Fruit fly (Drosophila melanogaster) whole organism, prepupa: ENCODE measurements around the gene Ets97D.

Experiments
- Blimp-1 ChIP-seq: fragments of 200-800 bp; sonication (Bioruptor generic); optimal IDR thresholded peaks from 3 replicates; lab custom pipeline; 2017; ENCODE audit warnings: missing biosample characterization, missing genetic modification characterization, mild to moderate bottlenecking, moderate library complexity, missing genetic modification reagents
- CG11762 ChIP-seq: fragments of 200-800 bp; sonication (Bioruptor generic); optimal IDR thresholded peaks from 3 replicates; lab custom pipeline; 2016; ENCODE audit warnings: missing biosample characterization, missing genetic modification characterization; ENCODE audit not compliant: insufficient read depth
- CG15336 ChIP-seq: fragments of 200-800 bp; sonication (Bioruptor generic); IDR thresholded peaks from 2 replicates; pipeline ENCODE4 v1.3.6; 2022; ENCODE audit warnings: missing biosample characterization, missing genetic modification characterization
- CG1621 ChIP-seq: fragments of 200-800 bp; sonication (Bioruptor generic); optimal IDR thresholded peaks from 3 replicates; lab custom pipeline; 2018; ENCODE audit warnings: missing biosample characterization, mild to moderate bottlenecking, missing genetic modification characterization
- CG3032 ChIP-seq: fragments of 200-800 bp; optimal IDR thresholded peaks from 2 replicates; lab custom pipeline; 2019; ENCODE audit warnings: missing biosample characterization, mild to moderate bottlenecking, missing genetic modification characterization, moderate library complexity
- CG31627 ChIP-seq: fragments of 200-800 bp; sonication (Bioruptor generic); optimal IDR thresholded peaks from 3 replicates; lab custom pipeline; 2016; ENCODE audit warnings: missing biosample characterization, missing genetic modification characterization
- CG32006 ChIP-seq: fragments of 200-800 bp; sonication (Bioruptor generic); optimal IDR thresholded peaks from 3 replicates; lab custom pipeline; 2017; ENCODE audit warnings: missing biosample characterization, mild to moderate bottlenecking, missing genetic modification characterization
- CG34406 ChIP-seq: fragments of 200-800 bp; sonication (Bioruptor generic); optimal IDR thresholded peaks from 3 replicates; lab custom pipeline; 2016; ENCODE audit warnings: missing biosample characterization, missing genetic modification characterization
- CG3919 ChIP-seq: fragments of 200-800 bp; sonication (Bioruptor generic); optimal IDR thresholded peaks from 3 replicates; lab custom pipeline; 2016; ENCODE audit warnings: missing biosample characterization, missing genetic modification characterization
- CG4318 ChIP-seq: fragments of 200-800 bp; sonication (Bioruptor generic); optimal IDR thresholded peaks from 3 replicates; lab custom pipeline; 2017; ENCODE audit warnings: missing biosample characterization, mild to moderate bottlenecking, missing genetic modification characterization
- CG6163 ChIP-seq: fragments of 200-800 bp; sonication (Bioruptor generic); IDR thresholded peaks from 3 replicates; pipeline ENCODE4 v1.3.6; 2022; ENCODE audit warnings: missing biosample characterization, missing genetic modification characterization
- CG6792 ChIP-seq: fragments of 200-800 bp; sonication (Bioruptor generic); optimal IDR thresholded peaks from 3 replicates; lab custom pipeline; 2016; ENCODE audit warnings: missing biosample characterization, missing genetic modification characterization
- CG6808 ChIP-seq: fragments of 200-800 bp; sonication (Bioruptor generic); optimal IDR thresholded peaks from 3 replicates; lab custom pipeline; 2017; ENCODE audit warnings: missing biosample characterization, missing genetic modification characterization, mild to moderate bottlenecking, moderate library complexity, missing genetic modification reagents
- CG6854 ChIP-seq: fragments of 200-800 bp; sonication (Bioruptor generic); optimal IDR thresholded peaks from 2 replicates; lab custom pipeline; 2017; ENCODE audit warnings: missing biosample characterization, mild to moderate bottlenecking, missing genetic modification characterization
- CG7368 ChIP-seq: fragments of 200-800 bp; sonication (Bioruptor generic); optimal IDR thresholded peaks from 3 replicates; lab custom pipeline; 2016; ENCODE audit warnings: missing biosample characterization, missing genetic modification characterization
- CG8119 ChIP-seq: fragments of 200-800 bp; sonication (Bioruptor generic); IDR thresholded peaks from 3 replicates; pipeline ENCODE4 v1.3.6; 2022; ENCODE audit warnings: missing biosample characterization, missing genetic modification characterization
- CG8319 ChIP-seq: fragments of 200-800 bp; sonication (Bioruptor generic); optimal IDR thresholded peaks from 3 replicates; lab custom pipeline; 2016; ENCODE audit warnings: missing biosample characterization, missing genetic modification characterization
- CG9139 ChIP-seq: fragments of 200-800 bp; sonication (Bioruptor generic); optimal IDR thresholded peaks from 3 replicates; lab custom pipeline; 2017; ENCODE audit warnings: missing biosample characterization, mild to moderate bottlenecking, missing genetic modification characterization
- Eip75B ChIP-seq: fragments of 200-800 bp; sonication (Bioruptor generic); optimal IDR thresholded peaks from 3 replicates; lab custom pipeline; 2016; ENCODE audit warnings: missing biosample characterization, missing genetic modification characterization
- Eip78C ChIP-seq: fragments of 200-800 bp; sonication (Bioruptor generic); peaks from one replicate; lab custom pipeline; 2016; ENCODE audit warnings: missing biosample characterization, missing genetic modification characterization
- Gug ChIP-seq: fragments of 200-800 bp; sonication (Bioruptor generic); IDR thresholded peaks from 2 replicates; pipeline ENCODE4 v1.3.6; 2022; ENCODE audit warnings: missing biosample characterization, missing genetic modification characterization
- Hr39 ChIP-seq: fragments of 200-800 bp; sonication (Bioruptor generic); optimal IDR thresholded peaks from 2 replicates; lab custom pipeline; 2016; ENCODE audit warnings: missing biosample characterization, missing genetic modification characterization
- Lpt ChIP-seq: fragments of 200-800 bp; sonication (Bioruptor generic); optimal IDR thresholded peaks from 3 replicates; lab custom pipeline; 2016; ENCODE audit warnings: missing biosample characterization, missing genetic modification characterization
- Met ChIP-seq: fragments of 200-800 bp; sonication (Bioruptor generic); optimal IDR thresholded peaks from 3 replicates; lab custom pipeline; 2016; ENCODE audit warnings: missing biosample characterization, missing genetic modification characterization
- OdsH ChIP-seq: fragments of 200-800 bp; sonication (Bioruptor generic); optimal IDR thresholded peaks from 3 replicates; lab custom pipeline; 2016; ENCODE audit warnings: missing biosample characterization, missing genetic modification characterization
- Smox ChIP-seq: fragments of 200-800 bp; sonication (Bioruptor generic); optimal IDR thresholded peaks from 3 replicates; lab custom pipeline; 2016; ENCODE audit warnings: missing biosample characterization, missing genetic modification characterization
- Sox102F ChIP-seq: fragments of 200-800 bp; sonication (Bioruptor generic); optimal IDR thresholded peaks from 2 replicates; lab custom pipeline; 2016; ENCODE audit warnings: missing biosample characterization, mild to moderate bottlenecking, missing genetic modification characterization
- Sox14 ChIP-seq: fragments of 200-800 bp; sonication (Bioruptor generic); optimal IDR thresholded peaks from 3 replicates; lab custom pipeline; 2016; ENCODE audit warnings: missing biosample characterization, missing genetic modification characterization
- achi ChIP-seq: fragments of 200-800 bp; sonication (Bioruptor generic); optimal IDR thresholded peaks from 3 replicates; lab custom pipeline; 2016; ENCODE audit warnings: missing biosample characterization, missing genetic modification characterization
- acj6 ChIP-seq: fragments of 200-800 bp; sonication (Bioruptor generic); optimal IDR thresholded peaks from 3 replicates; lab custom pipeline; 2016; ENCODE audit warnings: missing biosample characterization, missing genetic modification characterization
- cyc ChIP-seq: fragments of 200-800 bp; sonication (Bioruptor generic); optimal IDR thresholded peaks from 3 replicates; lab custom pipeline; 2016; ENCODE audit warnings: missing biosample characterization, missing genetic modification characterization
- dac ChIP-seq: fragments of 200-800 bp; sonication (Bioruptor generic); optimal IDR thresholded peaks from 2 replicates; lab custom pipeline; 2017; ENCODE audit warnings: missing biosample characterization, mild to moderate bottlenecking, missing genetic modification characterization
- dsx ChIP-seq: fragments of 200-800 bp; optimal IDR thresholded peaks from 3 replicates; lab custom pipeline; 2019; ENCODE audit warnings: missing biosample characterization, mild to moderate bottlenecking, missing genetic modification characterization, moderate library complexity; ENCODE audit not compliant: poor library complexity, severe bottlenecking
- eg ChIP-seq: fragments of 200-800 bp; sonication (Bioruptor generic); IDR thresholded peaks from 3 replicates; pipeline ENCODE4 v1.3.6; 2022; ENCODE audit warnings: missing biosample characterization, missing genetic modification characterization
- esn ChIP-seq: fragments of 200-800 bp; sonication (Bioruptor generic); optimal IDR thresholded peaks from 2 replicates; lab custom pipeline; 2016; ENCODE audit warnings: missing biosample characterization, mild to moderate bottlenecking, missing genetic modification characterization, moderate library complexity
- fd59A ChIP-seq: fragments of 200-800 bp; sonication (Bioruptor generic); optimal IDR thresholded peaks from 2 replicates; lab custom pipeline; 2017; ENCODE audit warnings: missing biosample characterization, mild to moderate bottlenecking, missing genetic modification characterization, missing genetic modification reagents
- fkh ChIP-seq: fragments of 200-800 bp; sonication (Bioruptor generic); optimal IDR thresholded peaks from 3 replicates; lab custom pipeline; 2017; ENCODE audit warnings: missing biosample characterization, mild to moderate bottlenecking, missing genetic modification characterization, moderate library complexity
- net ChIP-seq: fragments of 200-800 bp; sonication (Bioruptor generic); optimal IDR thresholded peaks from 3 replicates; lab custom pipeline; 2016; ENCODE audit warnings: missing biosample characterization, missing genetic modification characterization
- pdm3 ChIP-seq: fragments of 200-800 bp; sonication (Bioruptor generic); optimal IDR thresholded peaks from 3 replicates; lab custom pipeline; 2016; ENCODE audit warnings: missing biosample characterization, missing genetic modification characterization
- salr ChIP-seq, 2 experiments: fragments of 200-800 bp; sonication (Bioruptor generic); optimal IDR thresholded peaks; 3 replicates each; lab custom pipeline; 2016 to 2018; ENCODE audit warnings: missing biosample characterization in 2 of 2, missing genetic modification characterization in 2 of 2, mild to moderate bottlenecking in 1 of 2
- spab ChIP-seq: fragments of 200-800 bp; sonication (Bioruptor generic); optimal IDR thresholded peaks from 2 replicates; lab custom pipeline; 2017; ENCODE audit warnings: missing biosample characterization, mild to moderate bottlenecking, missing genetic modification characterization, missing genetic modification reagents
- svp ChIP-seq: fragments of 200-800 bp; sonication (Bioruptor generic); peaks from one replicate; lab custom pipeline; 2016; ENCODE audit warnings: missing biosample characterization, missing genetic modification characterization
- topi ChIP-seq: fragments of 200-800 bp; sonication (Bioruptor generic); optimal IDR thresholded peaks from 3 replicates; lab custom pipeline; 2016; ENCODE audit warnings: missing biosample characterization, missing genetic modification characterization
- vri ChIP-seq: fragments of 200-800 bp; sonication (Bioruptor generic); optimal IDR thresholded peaks from 3 replicates; lab custom pipeline; 2016; ENCODE audit warnings: missing biosample characterization, mild to moderate bottlenecking, missing genetic modification characterization

Gene Ets97D

DNA sequence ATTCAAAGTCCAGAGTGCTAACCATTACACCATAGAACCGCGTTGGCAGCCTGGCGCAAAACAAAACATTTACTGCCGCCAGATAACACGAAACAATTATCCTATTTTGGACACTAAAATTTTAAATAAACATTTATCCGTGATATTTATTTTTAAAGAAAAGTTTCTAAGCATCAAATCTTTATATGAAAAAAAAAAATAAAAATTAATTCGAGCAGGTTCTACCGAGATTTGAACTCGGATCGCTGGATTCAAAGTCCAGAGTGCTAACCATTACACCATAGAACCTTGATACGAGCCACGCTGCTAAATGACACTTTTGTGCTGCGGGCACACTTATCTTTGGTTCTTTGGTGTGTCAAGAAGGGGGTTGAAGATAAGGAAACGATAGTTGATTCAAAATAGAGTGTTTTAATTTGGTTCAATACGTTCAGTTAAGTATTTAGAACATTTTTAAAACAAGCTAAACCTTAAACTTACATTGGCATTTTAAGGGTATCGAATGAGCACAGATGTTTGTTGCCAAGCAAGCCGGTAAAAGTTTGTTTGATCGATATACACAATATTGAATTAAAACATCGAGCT lies 34.7 kb upstream of the Ets97D start, which contains the start of gene Spag1 (continued):
- TF ChIP-seq CG3919 (GFP tag; lab: Kevin White, UChicago) (no peak), vri (GFP tag; lab: Kevin White, UChicago) (no peak), Eip75B (no peak), Sox14 (GFP tag; lab: Kevin White, UChicago) (peak; percentile 2), Smox (no peak), net (no peak), CG32006 (no peak), spab (GFP tag; lab: Kevin White, UChicago) (peak; percentile 0), Gug (GFP tag; lab: Robert Waterston, UW) (no peak), Eip78C (peak; percentile 86), CG6792 (GFP tag; lab: Kevin White, UChicago) (no peak), pdm3 (GFP tag; lab: Kevin White, UChicago) (no peak), CG6854 (GFP tag; lab: Kevin White, UChicago) (peak; percentile 86), eg (no peak), dsx (GFP tag; lab: Kevin White, UChicago) (no peak), CG15336 (GFP tag; lab: Robert Waterston, UW) (peak; percentile 52; the same call in 1 of the 2 replicates)

DNA sequence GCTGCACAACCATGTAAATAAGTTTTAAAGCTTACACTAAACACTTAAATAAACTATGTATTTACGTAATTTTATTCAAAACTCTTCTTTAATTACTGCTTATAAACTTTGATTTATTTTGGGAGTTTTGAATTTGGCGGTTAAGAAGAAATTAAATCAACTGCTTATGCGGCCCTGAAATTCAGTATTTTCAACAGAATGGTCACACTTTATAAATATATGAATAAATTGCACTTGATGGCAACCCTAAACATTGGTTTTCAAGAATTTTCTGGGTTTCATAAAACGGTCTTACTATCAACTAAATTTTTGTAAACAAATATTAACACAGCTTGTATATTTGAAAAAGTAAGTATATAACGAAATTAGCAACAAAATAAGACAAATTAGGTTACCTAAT lies 32.5 kb upstream of the Ets97D start, which contains the start of gene CG14252:
Gene CG14252 (plus strand): TSS at position 302 of the 400 bp plus-strand sequence.
- no peak for TF ChIP-seq CG32006
- TF ChIP-seq dac (GFP tag; lab: Kevin White, UChicago), result no peak
- TF ChIP-seq CG8119 (GFP tag; lab: Robert Waterston, UW), result no peak
- TF ChIP-seq CG15336 (GFP tag; lab: Robert Waterston, UW), result no peak
- TF ChIP-seq esn (GFP tag; lab: Kevin White, UChicago), result peak; percentile 3
- peak; percentile 70 for TF ChIP-seq Eip78C
- TF ChIP-seq Met (GFP tag; lab: Kevin White, UChicago), result no peak
- no peak for TF ChIP-seq Blimp-1 (GFP tag; lab: Kevin White, UChicago)
- no peak for TF ChIP-seq OdsH (GFP tag; lab: Kevin White, UChicago)
- TF ChIP-seq Gug (GFP tag; lab: Robert Waterston, UW), result no peak
- TF ChIP-seq CG1621 (tag; lab: Kevin White, UChicago), result no peak
- TF ChIP-seq CG6163, result no peak
- TF ChIP-seq salr (GFP tag; optimal IDR thresholded peaks at IDR 0.05; lab: Kevin White, UChicago), result no peak
- TF ChIP-seq Smox, result no peak
- no peak for TF ChIP-seq Sox102F (GFP tag; lab: Kevin White, UChicago)
- no peak for TF ChIP-seq acj6 (GFP tag; lab: Kevin White, UChicago)
- no peak for TF ChIP-seq Eip75B
- TF ChIP-seq CG8319 (GFP tag; lab: Kevin White, UChicago), result no peak
- TF ChIP-seq CG3032, result no peak
- TF ChIP-seq fkh (GFP tag; lab: Kevin White, UChicago), result peak; percentile 96
- no peak for TF ChIP-seq fd59A
- TF ChIP-seq CG34406 (GFP tag; lab: Kevin White, UChicago), result no peak
- TF ChIP-seq net, result no peak
- TF ChIP-seq svp, result no peak
- TF ChIP-seq CG4318, result no peak
- peak; percentile 3 for TF ChIP-seq Sox14 (GFP tag; lab: Kevin White, UChicago)
- TF ChIP-seq CG7368, result no peak
- peak; percentile 4 for TF ChIP-seq topi (GFP tag; lab: Kevin White, UChicago)
- TF ChIP-seq CG9139 (GFP tag; lab: Kevin White, UChicago), result no peak
- TF ChIP-seq achi (GFP tag; lab: Kevin White, UChicago), result no peak
- no peak for TF ChIP-seq CG3919 (GFP tag; lab: Kevin White, UChicago)
- no peak for TF ChIP-seq dsx (GFP tag; lab: Kevin White, UChicago)
- TF ChIP-seq, all 60 proteins: peak for 5

DNA sequence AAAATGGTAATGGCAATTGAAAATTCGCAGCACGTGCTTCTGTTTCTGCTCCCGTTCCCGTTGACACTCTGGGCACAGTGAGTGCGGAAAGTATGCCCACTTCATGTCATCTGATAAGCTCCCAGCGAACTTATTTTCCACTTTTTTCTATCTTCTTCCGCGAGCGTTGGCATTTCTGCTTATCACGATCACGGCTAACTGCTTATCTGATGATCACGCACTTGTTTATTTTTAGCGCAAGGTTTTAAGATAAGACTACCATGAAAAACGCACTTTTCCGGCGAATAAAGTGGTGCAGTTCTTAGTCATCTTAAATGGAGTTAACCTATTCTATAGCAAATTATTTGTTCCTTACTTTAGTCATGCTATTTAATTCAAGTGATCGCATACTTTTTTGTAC lies 24.7 kb upstream of the Ets97D start:
- TF ChIP-seq net (peak; percentile 45), CG6163 (no peak), fkh (GFP tag; lab: Kevin White, UChicago) (no peak), CG32006 (peak; percentile 74), esn (GFP tag; lab: Kevin White, UChicago) (peak; percentile 40), Eip78C (peak; percentile 84), Met (GFP tag; lab: Kevin White, UChicago) (no peak), cyc (GFP tag; lab: Kevin White, UChicago) (peak; percentile 36), Lpt (GFP tag; lab: Kevin White, UChicago) (peak; percentile 17), dsx (GFP tag; lab: Kevin White, UChicago) (no peak), Gug (GFP tag; lab: Robert Waterston, UW) (no peak), spab (GFP tag; lab: Kevin White, UChicago) (no peak), Hr39 (GFP tag; lab: Kevin White, UChicago) (peak; percentile 62), CG6792 (GFP tag; lab: Kevin White, UChicago) (peak; percentile 20), CG15336 (GFP tag; lab: Robert Waterston, UW) (0 out of 2 replicates have a peak, but pooled peaks have one; percentile 38), Blimp-1 (GFP tag; lab: Kevin White, UChicago) (no peak), CG6808 (GFP tag; lab: Kevin White, UChicago) (peak; percentile 27), CG31627 (GFP tag; lab: Kevin White, UChicago) (peak; percentile 48), CG6854 (GFP tag; lab: Kevin White, UChicago) (no peak), CG11762 (GFP tag; lab: Kevin White, UChicago) (no peak), eg (0 out of 3 replicates have a peak, but pooled peaks have one; percentile 30), CG7368 (no peak)
